Fruit fly (Drosophila melanogaster) whole organism, embryonic: ENCODE data around the gene CG10089.
A peak's percentile ranks its signal among the peaks of the same experiment; 100 is the strongest.

ENCODE experiments used
- ATbp ChIP-seq: fragments of 200-800 bp; sonication (Bioruptor generic); optimal IDR thresholded peaks from 2 replicates; lab custom pipeline; 2017; ENCODE audit warnings: missing biosample characterization, mild to moderate bottlenecking, missing genetic modification characterization, missing genetic modification reagents
- Abd-B ChIP-seq: fragments of 200-800 bp; sonication (Bioruptor generic); optimal IDR thresholded peaks from 2 replicates; lab custom pipeline; 2018; ENCODE audit warnings: missing biosample characterization, mild to moderate bottlenecking, missing genetic modification characterization, moderate library complexity
- Atf3 ChIP-seq: fragments of 200-800 bp; sonication (Bioruptor generic); optimal IDR thresholded peaks from 3 replicates; lab custom pipeline; 2016; ENCODE audit warnings: missing biosample characterization, missing genetic modification characterization
- Bdp1 ChIP-seq: fragments of 200-800 bp; sonication (Bioruptor generic); optimal IDR thresholded peaks from 3 replicates; lab custom pipeline; 2016; ENCODE audit warnings: missing biosample characterization, missing genetic modification characterization
- CG10209 ChIP-seq: fragments of 200-800 bp; sonication (Bioruptor generic); optimal IDR thresholded peaks from 3 replicates; lab custom pipeline; 2017; ENCODE audit warnings: missing biosample characterization, mild to moderate bottlenecking, missing genetic modification characterization, missing genetic modification reagents
- CG10274 ChIP-seq: fragments of 200-800 bp; sonication (Bioruptor generic); optimal IDR thresholded peaks from 3 replicates; lab custom pipeline; 2017; ENCODE audit warnings: missing biosample characterization, mild to moderate bottlenecking, missing genetic modification characterization
- CG10366 ChIP-seq: fragments of 200-800 bp; sonication (Bioruptor generic); IDR thresholded peaks from 2 replicates; pipeline ENCODE4 v1.3.6; 2022; ENCODE audit warnings: missing biosample characterization, missing genetic modification characterization
- CG11695 ChIP-seq: fragments of 200-800 bp; sonication (Bioruptor generic); IDR thresholded peaks from 3 replicates; pipeline ENCODE4 v1.3.6; 2022; ENCODE audit warnings: missing biosample characterization, missing genetic modification characterization
- CG12071 ChIP-seq: fragments of 200-800 bp; sonication (Bioruptor generic); optimal IDR thresholded peaks from 3 replicates; lab custom pipeline; 2018; ENCODE audit warnings: missing biosample characterization, mild to moderate bottlenecking, missing genetic modification characterization
- CG12155 ChIP-seq: fragments of 200-800 bp; sonication (Bioruptor generic); optimal IDR thresholded peaks from 3 replicates; lab custom pipeline; 2016; ENCODE audit warnings: missing biosample characterization, missing genetic modification characterization
- CG12236 ChIP-seq: fragments of 200-800 bp; sonication (Bioruptor generic); optimal IDR thresholded peaks from 2 replicates; lab custom pipeline; 2016; ENCODE audit warnings: missing biosample characterization, missing genetic modification characterization
- CG14710 ChIP-seq: fragments of 200-800 bp; sonication (Bioruptor generic); optimal IDR thresholded peaks from 3 replicates; lab custom pipeline; 2019; ENCODE audit warnings: missing biosample characterization, mild to moderate bottlenecking, missing genetic modification characterization, moderate library complexity
- CG14965 ChIP-seq: fragments of 200-800 bp; sonication (Bioruptor generic); optimal IDR thresholded peaks from 2 replicates; lab custom pipeline; 2016; ENCODE audit warnings: missing biosample characterization, missing genetic modification characterization, borderline replicate concordance
- CG15696 ChIP-seq: fragments of 200-800 bp; sonication (Bioruptor generic); optimal IDR thresholded peaks from 2 replicates; lab custom pipeline; 2019; ENCODE audit warnings: missing biosample characterization, mild to moderate bottlenecking, missing genetic modification characterization, moderate library complexity
- CG2202 ChIP-seq: fragments of 200-800 bp; sonication (Bioruptor generic); optimal IDR thresholded peaks from 2 replicates; lab custom pipeline; 2018; ENCODE audit warnings: missing biosample characterization, mild to moderate bottlenecking, missing genetic modification characterization
- CG31388 ChIP-seq: fragments of 200-800 bp; sonication (Bioruptor generic); optimal IDR thresholded peaks from 2 replicates; lab custom pipeline; 2016; ENCODE audit warnings: missing biosample characterization, missing genetic modification characterization
- CG3163 ChIP-seq: fragments of 200-800 bp; sonication (Bioruptor generic); optimal IDR thresholded peaks from 3 replicates; lab custom pipeline; 2016; ENCODE audit warnings: missing biosample characterization, missing genetic modification characterization
- CG3281 ChIP-seq: fragments of 200-800 bp; sonication (Bioruptor generic); optimal IDR thresholded peaks from 3 replicates; lab custom pipeline; 2017; ENCODE audit warnings: missing biosample characterization, mild to moderate bottlenecking, missing genetic modification characterization
- CG33557 ChIP-seq: fragments of 200-800 bp; sonication (Bioruptor generic); optimal IDR thresholded peaks from 2 replicates; lab custom pipeline; 2019; ENCODE audit warnings: missing biosample characterization, mild to moderate bottlenecking, missing genetic modification characterization, moderate library complexity
- CG6654 ChIP-seq: fragments of 200-800 bp; sonication (Bioruptor generic); optimal IDR thresholded peaks from 2 replicates; lab custom pipeline; 2017; ENCODE audit warnings: missing biosample characterization, mild to moderate bottlenecking, missing genetic modification characterization
- CG7786 ChIP-seq: fragments of 200-800 bp; sonication (Bioruptor generic); optimal IDR thresholded peaks from 2 replicates; lab custom pipeline; 2016; ENCODE audit warnings: missing biosample characterization, missing genetic modification characterization
- CG9727 ChIP-seq: fragments of 200-800 bp; sonication (Bioruptor generic); optimal IDR thresholded peaks from 3 replicates; lab custom pipeline; 2017; ENCODE audit warnings: missing biosample characterization, mild to moderate bottlenecking, missing genetic modification characterization
- Doc2 ChIP-seq: fragments of 200-800 bp; sonication (Bioruptor generic); IDR thresholded peaks from 2 replicates; pipeline ENCODE4 v1.3.6; 2022; ENCODE audit warnings: missing biosample characterization, missing genetic modification characterization
- Dref ChIP-seq: fragments of 200-800 bp; sonication (Bioruptor generic); IDR thresholded peaks from 2 replicates; pipeline ENCODE4 v1.3.6; 2022; ENCODE audit warnings: missing biosample characterization, missing genetic modification characterization
- H15 ChIP-seq: fragments of 200-800 bp; sonication (Bioruptor generic); IDR thresholded peaks from 3 replicates; pipeline ENCODE4 v1.3.6; 2022; ENCODE audit warnings: missing biosample characterization, missing genetic modification characterization
- Hey ChIP-seq: fragments of 200-800 bp; sonication (Bioruptor generic); optimal IDR thresholded peaks from 3 replicates; lab custom pipeline; 2018; ENCODE audit warnings: missing biosample characterization, mild to moderate bottlenecking, missing genetic modification characterization
- Mrtf ChIP-seq: fragments of 200-800 bp; sonication (Bioruptor generic); IDR thresholded peaks from 3 replicates; pipeline ENCODE4 v1.3.6; 2022; ENCODE audit warnings: missing biosample characterization, missing genetic modification characterization
- Neu2 ChIP-seq: fragments of 200-800 bp; sonication (Bioruptor generic); optimal IDR thresholded peaks from 3 replicates; lab custom pipeline; 2016; ENCODE audit warnings: missing biosample characterization, missing genetic modification characterization, borderline replicate concordance
- Optix ChIP-seq: fragments of 200-800 bp; sonication (Bioruptor generic); IDR thresholded peaks from 3 replicates; pipeline ENCODE4 v1.3.6; 2022; ENCODE audit warnings: missing biosample characterization, missing genetic modification characterization
- Pdp1 ChIP-seq, 2 experiments: fragments of 200-800 bp; sonication (Bioruptor generic); optimal IDR thresholded peaks; 3 replicates each; lab custom pipeline; 2016; ENCODE audit warnings: missing biosample characterization in 2 of 2, missing genetic modification characterization in 2 of 2, mild to moderate bottlenecking in 1 of 2, moderate library complexity in 1 of 2
- Taf1 ChIP-seq: fragments of 200-800 bp; sonication (Bioruptor generic); IDR thresholded peaks from 2 replicates; pipeline ENCODE4 v1.3.6; 2022; ENCODE audit warnings: missing biosample characterization, missing genetic modification characterization
- ac ChIP-seq: fragments of 200-800 bp; sonication (Bioruptor generic); optimal IDR thresholded peaks from 3 replicates; lab custom pipeline; 2017; ENCODE audit warnings: missing biosample characterization, mild to moderate bottlenecking, missing genetic modification characterization
- chif ChIP-seq, 2 experiments: fragments of 200-800 bp; sonication (Bioruptor generic); optimal IDR thresholded peaks; 3 replicates each; lab custom pipeline; 2016; ENCODE audit warnings: missing biosample characterization in 2 of 2, missing genetic modification characterization in 2 of 2
- dm ChIP-seq: fragments of 200-800 bp; sonication (Bioruptor generic); optimal IDR thresholded peaks from 3 replicates; lab custom pipeline; 2016; ENCODE audit warnings: missing biosample characterization, missing genetic modification characterization
- dpn ChIP-seq, 2 experiments: fragments of 200-800 bp; sonication (Bioruptor generic); optimal IDR thresholded peaks; 3 replicates each; lab custom pipeline; 2016; ENCODE audit warnings: missing biosample characterization in 2 of 2, missing genetic modification characterization in 2 of 2
- gfzf ChIP-seq: fragments of 200-800 bp; sonication (Bioruptor generic); optimal IDR thresholded peaks from 2 replicates; lab custom pipeline; 2016; ENCODE audit warnings: missing biosample characterization, mild to moderate bottlenecking, missing genetic modification characterization, moderate library complexity
- grau ChIP-seq: fragments of 200-800 bp; optimal IDR thresholded peaks from 3 replicates; lab custom pipeline; 2019; ENCODE audit warnings: missing biosample characterization, mild to moderate bottlenecking, missing genetic modification characterization, moderate library complexity
- jigr1 ChIP-seq: fragments of 200-800 bp; sonication (Bioruptor generic); IDR thresholded peaks from 3 replicates; pipeline ENCODE4 v1.3.6; 2022; ENCODE audit warnings: missing biosample characterization, missing genetic modification characterization
- nerfin-2 ChIP-seq: fragments of 200-800 bp; sonication (Bioruptor generic); IDR thresholded peaks from 2 replicates; pipeline ENCODE4 v1.3.6; 2022; ENCODE audit warnings: missing biosample characterization, missing genetic modification characterization; ENCODE audit not compliant: partially characterized antibody
- p53 ChIP-seq: fragments of 200-800 bp; sonication (Bioruptor generic); optimal IDR thresholded peaks from 2 replicates; lab custom pipeline; 2016; ENCODE audit warnings: missing biosample characterization, missing genetic modification characterization
- pita ChIP-seq: fragments of 200-800 bp; sonication (Bioruptor generic); optimal IDR thresholded peaks from 2 replicates; lab custom pipeline; 2017; ENCODE audit warnings: missing biosample characterization, mild to moderate bottlenecking, missing genetic modification characterization
- ro ChIP-seq: fragments of 200-800 bp; sonication (Bioruptor generic); IDR thresholded peaks from 2 replicates; pipeline ENCODE4 v1.3.6; 2022; ENCODE audit warnings: missing biosample characterization, missing genetic modification characterization
- salm ChIP-seq: fragments of 200-800 bp; sonication (Bioruptor generic); optimal IDR thresholded peaks from 2 replicates; lab custom pipeline; 2018; ENCODE audit warnings: missing biosample characterization, mild to moderate bottlenecking, missing genetic modification characterization
- slbo ChIP-seq: fragments of 200-800 bp; sonication (Bioruptor generic); IDR thresholded peaks from 2 replicates; pipeline ENCODE4 v1.3.6; 2022; ENCODE audit warnings: missing biosample characterization, missing genetic modification characterization
- stwl ChIP-seq: fragments of 200-800 bp; sonication (Bioruptor generic); optimal IDR thresholded peaks from 3 replicates; lab custom pipeline; 2018; ENCODE audit warnings: missing biosample characterization, mild to moderate bottlenecking, missing genetic modification characterization, moderate library complexity
- tin ChIP-seq: fragments of 200-800 bp; sonication (Bioruptor generic); optimal IDR thresholded peaks from 3 replicates; lab custom pipeline; 2016; ENCODE audit warnings: missing biosample characterization, missing genetic modification characterization
- usp ChIP-seq: fragments of >200 bp; optimal IDR thresholded peaks from 2 replicates; lab custom pipeline; 2017; ENCODE audit warnings: missing biosample characterization, missing genetic modification characterization
- yki ChIP-seq: fragments of >200 bp; optimal IDR thresholded peaks from 3 replicates; lab custom pipeline; 2018
- zf30C ChIP-seq: fragments of 200-800 bp; sonication (Bioruptor generic); optimal IDR thresholded peaks from 3 replicates; lab custom pipeline; 2018; ENCODE audit warnings: missing biosample characterization, mild to moderate bottlenecking, missing genetic modification characterization

Gene CG10089

dm6 chr3L:13486041-13486859 is 11.7 kb upstream of the CG10089 start, which contains the start of the genes Abp1 and Tgi (continued):
- TF ChIP-seq Optix (GFP tag; lab: Robert Waterston, UW) (no peak), Atf3 (no peak), CG11695 (GFP tag; lab: Robert Waterston, UW) (no peak), Neu2 (no peak), usp (GFP tag; lab: Kevin White, UChicago) (no peak), pita (peak; percentile 78), CG2202 (tag; lab: Kevin White, UChicago) (no peak), CG3163 (GFP tag; lab: Kevin White, UChicago) (peak; percentile 10), tin (GFP tag; lab: Kevin White, UChicago) (peak; percentile 25), CG15696 (tag; lab: Kevin White, UChicago) (peak; percentile 36), CG9727 (GFP tag; lab: Kevin White, UChicago) (peak; percentile 6), nerfin-2 (GFP tag; lab: Robert Waterston, UW) (peak; percentile 62), jigr1 (no peak), zf30C (GFP tag; lab: Kevin White, UChicago) (no peak), gfzf (GFP tag; lab: Kevin White, UChicago) (peak; percentile 45), CG10274 (GFP tag; lab: Kevin White, UChicago) (no peak), Bdp1 (GFP tag; lab: Kevin White, UChicago) (no peak), yki (lab: Kevin White, UChicago) (no peak), Doc2 (no peak), Abd-B (peak; percentile 41), stwl (peak; percentile 33), CG3281 (no peak), Hey (tag; lab: Kevin White, UChicago) (no peak), dm (no peak), ATbp (GFP tag; lab: Kevin White, UChicago) (no peak), chif (GFP tag; optimal IDR thresholded peaks at IDR 0.05; lab: Kevin White, UChicago) (no peak), CG7786 (GFP tag; lab: Kevin White, UChicago) (peak; percentile 55), CG6654 (GFP tag; lab: Kevin White, UChicago) (no peak), CG10366 (GFP tag; lab: Robert Waterston, UW) (no peak; the same call in 1 of the 2 replicates), Mrtf (GFP tag; lab: Robert Waterston, UW) (no peak), CG33557 (no peak), salm (tag; lab: Kevin White, UChicago) (no peak), Dref (GFP tag; lab: Robert Waterston, UW) (peak; percentile 93), CG12236 (GFP tag; lab: Kevin White, UChicago) (no peak), p53 (GFP tag; lab: Kevin White, UChicago) (no peak), CG31388 (GFP tag; lab: Kevin White, UChicago) (no peak), CG14965 (GFP tag; lab: Kevin White, UChicago) (no peak), Pdp1 (GFP tag; optimal IDR thresholded peaks at IDR 0.05; lab: Kevin White, UChicago) (peak in 1 of 2 experiments; percentile 61), slbo (peak; percentile 72), CG14710 (tag; lab: Kevin White, UChicago) (peak; percentile 82), CG10209 (GFP tag; lab: Kevin White, UChicago) (peak; percentile 15), H15 (no peak), dpn (GFP tag; optimal IDR thresholded peaks at IDR 0.05; lab: Kevin White, UChicago) (peak; percentile 27 to 67), ac (GFP tag; lab: Kevin White, UChicago) (no peak), ro (no peak), CG12071 (no peak), Taf1 (GFP tag; lab: Robert Waterston, UW) (no peak), grau (tag; lab: Kevin White, UChicago) (peak; percentile 26), CG12155 (GFP tag; lab: Kevin White, UChicago) (peak; percentile 23)
